Worm (Caenorhabditis elegans) whole organism, early embryonic: ENCODE measurements around the gene F36D4.6.
A peak's percentile ranks its signal among the peaks of the same experiment; 100 is the strongest.

Source experiments
- B0310.2 ChIP-seq: sonication (generic microtip); optimal IDR thresholded peaks from 2 replicates; lab custom pipeline; 2016; ENCODE audit warnings: mild to moderate bottlenecking, missing genetic modification characterization, missing compliant biosample characterization
- F13C5.2 ChIP-seq: sonication (generic microtip); optimal IDR thresholded peaks from 2 replicates; lab custom pipeline; 2017; ENCODE audit warnings: mild to moderate bottlenecking, missing genetic modification characterization, inconsistent platforms, missing compliant biosample characterization
- aly-1 ChIP-seq: sonication (generic microtip); optimal IDR thresholded peaks from 2 replicates; lab custom pipeline; 2016; ENCODE audit warnings: missing genetic modification characterization, missing compliant biosample characterization
- ama-1 ChIP-seq: fragments of 150-350 bp; optimal IDR thresholded peaks from 2 replicates; lab custom pipeline; 2014
- ceh-13 ChIP-seq: fragments of 200-800 bp; sonication (Bioruptor generic); optimal IDR thresholded peaks from 2 replicates; lab custom pipeline; 2018; ENCODE audit warnings: mild to moderate bottlenecking, missing genetic modification characterization, missing compliant biosample characterization
- ceh-36 ChIP-seq: sonication (generic microtip); optimal IDR thresholded peaks from 2 replicates; lab custom pipeline; 2016; ENCODE audit warnings: missing genetic modification characterization, inconsistent platforms, missing compliant biosample characterization
- ets-7 ChIP-seq: sonication (generic microtip); optimal IDR thresholded peaks from 2 replicates; lab custom pipeline; 2016; ENCODE audit warnings: missing genotype, missing genetic modification characterization, missing compliant biosample characterization
- flt-1 ChIP-seq: fragments of 200-800 bp; sonication (Bioruptor generic); IDR thresholded peaks from 2 replicates; pipeline ENCODE4 v1.3.6; 2022; ENCODE audit warnings: missing genetic modification characterization, missing compliant biosample characterization
- hmbx-1 ChIP-seq: sonication (generic microtip); optimal IDR thresholded peaks from 2 replicates; lab custom pipeline; 2016; ENCODE audit warnings: mild to moderate bottlenecking, missing genetic modification characterization, missing compliant biosample characterization
- hmg-4 ChIP-seq: fragments of 200-800 bp; sonication (Bioruptor generic); optimal IDR thresholded peaks from 2 replicates; lab custom pipeline; 2018; ENCODE audit warnings: mild to moderate bottlenecking, missing genetic modification characterization, missing compliant biosample characterization
- hnd-1 ChIP-seq: sonication (generic microtip); optimal IDR thresholded peaks from 2 replicates; lab custom pipeline; 2016; ENCODE audit warnings: missing genetic modification characterization, missing compliant biosample characterization
- pes-1 ChIP-seq: fragments of 200-800 bp; sonication (Bioruptor generic); IDR thresholded peaks from 2 replicates; pipeline ENCODE4 v1.3.6; 2022; ENCODE audit warnings: missing genetic modification reagents, missing genetic modification characterization, missing compliant biosample characterization
- scrt-1 ChIP-seq: fragments of 200-800 bp; sonication (Bioruptor generic); IDR thresholded peaks from 2 replicates; pipeline ENCODE4 v1.3.6; 2022; ENCODE audit warnings: missing genetic modification characterization, missing compliant biosample characterization
- sea-1 ChIP-seq: fragments of 200-800 bp; sonication (Bioruptor generic); conservative IDR thresholded peaks from 2 replicates; pipeline ENCODE4 v1.3.6; 2022; ENCODE audit warnings: missing genetic modification characterization, missing compliant biosample characterization
- tbx-11 ChIP-seq: fragments of 200-800 bp; sonication (Bioruptor generic); IDR thresholded peaks from 2 replicates; pipeline ENCODE4 v1.3.6; 2022; ENCODE audit warnings: missing genetic modification characterization, missing compliant biosample characterization
- tbx-37 ChIP-seq: fragments of 200-800 bp; sonication (Bioruptor generic); conservative IDR thresholded peaks from 2 replicates; pipeline ENCODE4 v1.3.6; 2022; ENCODE audit warnings: missing genetic modification reagents, missing genetic modification characterization, missing compliant biosample characterization
- tra-4 ChIP-seq: sonication (generic microtip); optimal IDR thresholded peaks from 2 replicates; lab custom pipeline; 2017; ENCODE audit warnings: missing genetic modification characterization, missing compliant biosample characterization

The F36D4.6 gene

ce11 chrV:9451485-9451884 is 24.5 kb upstream of the F36D4.6 start:
- no peak for TF ChIP-seq ceh-36 (tag; lab: Kevin White, UChicago)
- TF ChIP-seq tbx-11: no peak
- TF ChIP-seq scrt-1: no peak
- no peak for TF ChIP-seq ama-1 (lab: Kevin White, UChicago)
- no peak for TF ChIP-seq tra-4 (tag; lab: Kevin White, UChicago)
- TF ChIP-seq flt-1 (GFP tag; lab: Robert Waterston, UW): no peak
- no peak for TF ChIP-seq sea-1 (GFP tag; lab: Robert Waterston, UW)
- TF ChIP-seq pes-1 (GFP tag; lab: Robert Waterston, UW): no peak

ce11 chrV:9444618-9445017 is 17.6 kb upstream of the F36D4.6 start:
- no peak for TF ChIP-seq flt-1 (GFP tag; lab: Robert Waterston, UW)
- no peak for TF ChIP-seq F13C5.2
- no peak for TF ChIP-seq hnd-1 (tag; lab: Kevin White, UChicago)
- TF ChIP-seq tbx-11: no peak
- no peak for TF ChIP-seq hmg-4 (GFP tag; lab: Kevin White, UChicago)
- TF ChIP-seq ceh-36 (tag; lab: Kevin White, UChicago): no peak
- TF ChIP-seq ama-1 (lab: Kevin White, UChicago): no peak
- TF ChIP-seq hmbx-1: no peak

ce11 chrV:9443748-9444147 is 16.8 kb upstream of the F36D4.6 start, which contains the start of gene wdr-62:
Gene wdr-62, plus strand, starts transcription at chrV:9444048.
- TF ChIP-seq sea-1 (GFP tag; lab: Robert Waterston, UW) (no peak), ama-1 (lab: Kevin White, UChicago) (no peak), tbx-37 (GFP tag; lab: Robert Waterston, UW) (no peak), scrt-1 (no peak), hmg-4 (GFP tag; lab: Kevin White, UChicago) (no peak), hmbx-1 (no peak)

ce11 chrV:9443109-9443508 is 16.1 kb upstream of the F36D4.6 start:
- no peak for TF ChIP-seq B0310.2 (tag; lab: Kevin White, UChicago)
- TF ChIP-seq ama-1 (lab: Kevin White, UChicago): no peak

- TF ChIP-seq aly-1 (tag; lab: Kevin White, UChicago) (no peak), tra-4 (tag; lab: Kevin White, UChicago) (no peak), ets-7 (tag; lab: Kevin White, UChicago) (no peak), hmg-4 (GFP tag; lab: Kevin White, UChicago) (no peak), sea-1 (GFP tag; lab: Robert Waterston, UW) (no peak), ceh-36 (tag; lab: Kevin White, UChicago) (no peak), scrt-1 (no peak), B0310.2 (tag; lab: Kevin White, UChicago) (no peak), hmbx-1 (no peak), tbx-11 (no peak), pes-1 (GFP tag; lab: Robert Waterston, UW) (no peak), ama-1 (lab: Kevin White, UChicago) (no peak), ceh-13 (GFP tag; lab: Kevin White, UChicago) (no peak), hnd-1 (tag; lab: Kevin White, UChicago) (no peak), F13C5.2 (no peak), tbx-37 (GFP tag; lab: Robert Waterston, UW) (no peak)
These were observed 15.5 kb upstream of the F36D4.6 start for ce11 chrV:9442471-9442870.

- TF ChIP-seq tra-4 (tag; lab: Kevin White, UChicago) (no peak), ceh-36 (tag; lab: Kevin White, UChicago) (no peak), hmbx-1 (no peak)
These were observed 14.1 kb upstream of the F36D4.6 start for ce11 chrV:9441046-9441445.

ce11 chrV:9440003-9440319 is 13.0 kb upstream of the F36D4.6 start:
- TF ChIP-seq hmg-4 (GFP tag; lab: Kevin White, UChicago) (no peak), ama-1 (lab: Kevin White, UChicago) (no peak), ets-7 (tag; lab: Kevin White, UChicago) (no peak), pes-1 (GFP tag; lab: Robert Waterston, UW) (no peak), sea-1 (GFP tag; lab: Robert Waterston, UW) (no peak), flt-1 (GFP tag; lab: Robert Waterston, UW) (no peak), aly-1 (tag; lab: Kevin White, UChicago) (no peak), hnd-1 (tag; lab: Kevin White, UChicago) (no peak), hmbx-1 (no peak), tra-4 (tag; lab: Kevin White, UChicago) (no peak)

- 0 out of 2 replicates have a peak, but pooled peaks have one; percentile 42 for TF ChIP-seq tbx-11
These were observed 12.5 kb upstream of the F36D4.6 start, which contains the start of gene Y54B9A.1 for ce11 chrV:9439315-9440002. Gene Y54B9A.1, minus strand, starts transcription at chrV:9439549.

ce11 chrV:9425593-9425992 is 1.4 kb downstream of the F36D4.6 start, which contains the start of gene F36D4.5:
Gene F36D4.5, minus strand, starts transcription at chrV:9425817.
- TF ChIP-seq hmg-4 (GFP tag; lab: Kevin White, UChicago): no peak
- no peak for TF ChIP-seq tra-4 (tag; lab: Kevin White, UChicago)
- TF ChIP-seq pes-1 (GFP tag; lab: Robert Waterston, UW): no peak
- TF ChIP-seq scrt-1: no peak
- TF ChIP-seq B0310.2 (tag; lab: Kevin White, UChicago): no peak
